Worm (Caenorhabditis elegans): Measurements from ENCODE around the gene sru-39.

DNA sequence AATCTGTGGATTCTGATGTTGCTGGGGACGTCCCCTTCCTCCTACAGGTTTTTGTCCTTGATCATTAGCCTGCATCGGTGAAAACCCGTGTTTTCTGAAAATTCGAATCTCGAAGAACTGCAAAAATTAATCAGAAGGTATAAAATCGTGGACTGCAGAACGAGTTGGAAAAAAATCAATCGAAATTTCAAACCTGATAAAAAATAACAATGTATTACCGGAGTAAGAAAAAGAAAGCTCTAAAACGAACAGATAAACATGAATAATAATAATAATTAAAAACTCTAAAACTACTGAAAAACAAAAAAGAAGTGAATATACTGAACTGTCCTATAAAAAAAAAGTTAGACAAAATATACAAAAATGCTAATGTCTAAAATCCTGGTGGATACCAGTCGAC lies 20.3 kb upstream of the sru-39 start, which contains the start of gene F46B6.5:
- TF ChIP-seq snpc-4 (tag; optimal IDR thresholded peaks at IDR 0.05): no peak
- TF ChIP-seq elt-1 (tag; optimal IDR thresholded peaks at IDR 0.05; ENCODE audit: borderline replicate concordance, insufficient read depth): no peak
- no peak for TF ChIP-seq nhr-12 (tag; optimal IDR thresholded peaks at IDR 0.05)
- TF ChIP-seq bed-3 (GFP tag; optimal IDR thresholded peaks at IDR 0.05): no peak
- TF ChIP-seq ces-1 (GFP tag; optimal IDR thresholded peaks at IDR 0.05): no peak
- TF ChIP-seq mab-5 (tag; optimal IDR thresholded peaks at IDR 0.05): no peak
- no peak for TF ChIP-seq mep-1 (tag; optimal IDR thresholded peaks at IDR 0.05)
- TF ChIP-seq blmp-1 (tag; optimal IDR thresholded peaks at IDR 0.05): no peak
- no peak for TF ChIP-seq unc-62 (GFP tag; optimal IDR thresholded peaks at IDR 0.05)
- no peak for TF ChIP-seq lin-13 (tag; optimal IDR thresholded peaks at IDR 0.05)
